Fruit fly (Drosophila melanogaster) whole organism, larva: ENCODE data around the gene CG7149.
A peak's percentile ranks its signal among the peaks of the same experiment; 100 is the strongest.

Source experiments
- noc ChIP-seq: fragments of 200-800 bp; sonication (Bioruptor generic); optimal IDR thresholded peaks from 3 replicates; lab custom pipeline; 2019; ENCODE audit warnings: missing biosample characterization, mild to moderate bottlenecking, missing genetic modification characterization, moderate library complexity

Gene CG7149

DNA sequence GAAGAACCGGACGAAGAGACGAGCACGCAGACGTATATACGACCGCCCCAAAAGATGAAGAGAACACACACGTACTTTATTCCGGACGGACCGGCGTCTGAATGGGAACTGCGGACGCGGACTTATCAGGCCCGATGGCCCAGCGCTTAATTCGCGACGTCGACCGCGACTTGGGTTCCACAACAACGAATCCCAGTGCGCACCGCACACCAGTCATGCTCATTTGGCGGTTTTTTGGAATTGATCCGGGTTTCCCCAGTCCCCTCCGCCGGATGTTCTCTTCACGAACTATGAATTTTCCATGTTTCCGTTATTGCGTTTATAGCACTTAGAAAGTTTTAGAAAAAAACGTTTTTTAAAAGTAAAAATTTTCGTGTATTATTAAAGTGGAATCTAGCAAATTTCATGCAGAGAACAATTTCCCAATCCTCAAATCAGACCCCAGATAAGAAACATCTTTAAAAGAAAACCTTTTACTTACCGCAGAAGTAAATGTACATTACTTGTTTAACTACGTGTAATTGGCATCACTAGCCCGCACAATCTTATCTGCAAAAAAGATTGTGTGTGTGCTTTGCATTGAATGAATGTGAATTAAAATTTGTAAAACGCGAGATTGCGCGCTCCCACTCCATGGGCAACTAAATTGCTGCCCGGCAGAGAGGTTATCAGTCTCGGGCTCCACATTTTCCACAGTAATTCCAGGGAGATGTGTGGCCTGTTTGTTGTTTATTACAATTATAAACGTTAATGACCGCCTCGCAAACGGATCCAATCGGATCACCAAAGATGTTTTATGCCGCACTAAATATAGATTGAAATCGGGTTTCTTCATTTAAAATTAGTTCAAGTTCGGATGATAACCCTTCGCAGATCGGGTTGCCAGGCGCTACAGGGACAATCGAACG is at the start of gene CG7149:
Gene CG7149, minus strand, starts transcription at position 110 of the 908 bp plus-strand sequence.
- TF ChIP-seq noc (tag; lab: Kevin White, UChicago) = peak; percentile 60

DNA sequence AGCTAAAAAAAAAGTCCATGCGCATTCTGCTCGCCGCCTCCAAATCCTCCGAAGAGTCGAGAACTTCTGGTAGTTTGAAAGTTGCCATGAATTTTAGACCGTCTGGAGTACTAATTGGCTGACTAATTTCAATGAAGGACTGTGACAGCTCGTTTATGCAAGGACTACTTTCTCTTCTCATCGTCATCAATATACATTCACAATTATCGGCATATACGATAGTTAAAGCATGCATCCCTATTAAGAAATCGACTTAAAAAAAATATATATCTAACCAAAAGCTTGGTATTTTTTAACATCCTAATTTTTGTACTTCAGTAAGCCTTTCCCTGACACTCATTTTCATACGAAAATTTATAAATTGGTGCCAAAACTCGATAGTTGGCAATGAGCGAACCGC is 49.8 kb upstream of the CG7149 start, which contains the start of gene CG14537:
Gene CG14537, plus strand, starts transcription at position 301 of the 400 bp plus-strand sequence.
- no peak for TF ChIP-seq noc (tag; lab: Kevin White, UChicago)

DNA sequence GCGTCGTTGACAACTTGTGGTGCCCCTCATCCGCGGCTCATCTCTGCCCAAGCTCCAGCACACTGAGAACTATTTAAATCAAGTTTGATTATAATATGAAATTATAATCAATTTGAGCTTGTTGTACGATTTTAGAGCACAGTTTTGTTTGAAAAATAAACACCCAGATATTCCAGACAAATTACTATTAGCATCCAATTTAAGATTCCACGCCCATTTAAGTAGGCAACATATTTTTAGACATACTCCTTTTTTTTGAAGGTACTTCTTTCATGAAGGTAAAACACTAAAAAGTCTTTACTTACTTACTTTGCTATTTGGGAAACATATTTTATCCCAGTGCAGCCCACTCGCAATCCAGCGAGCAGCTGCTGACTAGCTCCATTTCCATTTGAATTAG is 47.7 kb upstream of the CG7149 start:
- TF ChIP-seq noc (tag; lab: Kevin White, UChicago) = no peak

DNA sequence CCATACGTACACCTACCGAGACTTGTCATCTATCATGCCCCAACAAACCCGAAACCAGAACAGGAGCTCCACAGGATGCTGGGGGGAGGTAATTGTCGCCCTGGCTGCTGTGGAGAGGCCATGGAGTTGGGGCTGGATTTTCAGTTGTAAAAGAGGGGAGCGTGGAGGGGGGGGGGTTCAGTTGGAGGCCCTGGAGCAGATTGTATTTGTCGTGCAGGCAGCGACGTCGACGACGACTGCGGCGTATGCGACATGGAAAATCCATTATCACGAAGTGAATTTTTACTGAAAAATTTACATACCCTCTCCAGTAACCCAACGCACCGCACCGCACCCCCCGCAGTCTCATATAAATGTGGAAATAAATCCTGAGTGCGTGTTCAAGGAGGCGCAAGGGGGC is 43.3 kb upstream of the CG7149 start:
- no peak for TF ChIP-seq noc (tag; lab: Kevin White, UChicago)

DNA sequence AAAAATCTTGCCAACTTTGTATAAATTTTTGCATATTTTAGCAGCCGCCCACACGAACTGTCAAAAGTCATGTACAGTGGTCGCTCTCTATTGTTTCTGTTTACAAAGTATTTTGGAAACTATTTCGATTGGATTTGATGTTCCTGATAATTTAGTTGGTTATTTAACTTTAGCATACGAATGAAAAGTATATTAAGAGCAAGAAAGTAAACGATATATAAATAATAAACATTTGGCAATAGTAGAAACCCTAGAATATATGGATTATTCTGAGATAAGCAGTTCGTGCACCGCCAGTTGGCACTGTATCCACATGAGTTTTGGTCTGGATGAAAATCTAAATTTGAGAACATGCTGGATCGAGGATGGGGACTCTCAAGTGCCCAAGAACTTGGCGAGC is 42.9 kb upstream of the CG7149 start:
- TF ChIP-seq noc (tag; lab: Kevin White, UChicago) = no peak

DNA sequence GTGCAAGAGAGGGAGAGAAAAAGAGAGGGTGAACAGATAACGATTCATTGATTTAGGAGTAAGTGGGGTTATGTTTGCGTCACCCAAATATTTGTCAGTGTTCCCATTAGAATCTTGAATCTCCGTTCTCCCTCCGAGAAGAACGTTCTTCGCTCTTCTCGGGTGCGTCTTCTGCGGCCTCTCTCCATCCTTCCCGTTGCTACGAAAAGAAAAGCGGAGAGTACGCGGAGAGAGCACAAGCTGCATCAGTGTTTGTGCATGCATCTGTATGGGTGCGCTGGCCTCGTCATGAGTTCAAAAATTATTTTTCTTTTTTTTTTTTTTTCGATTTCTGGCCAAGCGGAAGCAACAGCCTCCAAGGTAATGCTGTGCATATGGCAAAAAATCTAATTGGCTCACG is 38.5 kb upstream of the CG7149 start:
- no peak for TF ChIP-seq noc (tag; lab: Kevin White, UChicago)

DNA sequence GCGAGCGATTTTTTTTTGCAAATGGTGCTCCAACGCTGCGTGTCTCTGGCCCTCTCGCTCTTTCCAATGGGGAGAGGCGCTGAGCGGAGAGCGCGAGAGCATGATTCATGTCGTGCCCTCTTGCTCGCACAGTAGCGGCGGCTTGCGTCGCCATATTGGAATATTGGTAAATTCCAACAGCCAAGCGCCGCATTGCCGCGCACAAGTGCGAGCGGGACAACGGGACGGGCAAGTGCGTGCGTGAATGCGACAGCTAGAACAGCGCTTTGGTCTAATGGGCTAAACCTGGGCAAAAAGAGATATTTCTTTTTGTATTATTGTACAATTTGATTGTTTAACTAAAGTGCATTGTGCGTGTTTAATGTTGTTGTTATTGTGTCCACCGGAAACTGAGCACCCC is 37.9 kb upstream of the CG7149 start:
- peak; percentile 0 for TF ChIP-seq noc (tag; lab: Kevin White, UChicago)

DNA sequence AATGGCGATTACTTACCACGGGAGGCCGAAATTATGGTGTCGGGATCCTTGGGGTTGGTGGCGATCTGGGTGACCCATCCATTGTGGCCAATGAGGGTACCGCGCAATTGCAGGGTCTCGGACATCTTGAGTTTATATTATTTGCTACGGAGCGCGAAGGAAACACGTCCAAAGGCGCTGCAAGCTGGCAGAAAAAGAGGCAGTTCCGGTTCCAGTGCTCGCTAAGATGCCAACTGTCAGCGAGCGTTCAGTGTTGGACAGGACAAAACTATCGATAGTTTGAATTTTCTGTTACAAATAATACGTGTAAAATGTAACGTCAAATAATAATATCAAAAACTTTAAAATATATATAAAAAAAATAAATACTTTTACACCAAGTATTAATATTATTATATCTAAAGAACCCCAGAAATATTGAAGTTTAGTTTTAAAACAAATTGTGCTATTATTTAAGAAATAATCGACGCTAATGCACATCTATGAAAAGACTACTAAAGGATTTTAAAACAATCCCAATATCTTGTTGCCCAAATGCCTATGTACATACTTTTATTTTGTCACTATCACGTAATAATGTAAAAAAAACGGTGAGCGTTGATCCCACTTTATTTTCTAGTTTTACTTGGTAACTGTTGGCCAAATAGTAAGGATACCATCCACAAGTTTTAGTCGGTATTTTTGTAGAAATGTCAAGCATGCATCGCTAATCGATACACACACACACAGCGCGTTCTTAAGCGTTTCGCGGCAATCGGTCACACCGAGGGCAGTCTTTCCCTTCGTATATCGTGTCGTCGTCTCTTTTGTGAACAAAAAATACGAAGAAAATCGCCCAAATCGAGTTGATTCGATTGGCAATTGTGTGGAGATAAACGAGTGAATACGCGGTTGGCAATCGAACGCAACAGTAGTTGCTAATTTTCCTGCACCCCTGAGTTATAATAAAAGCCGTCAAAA is 37.0 kb upstream of the CG7149 start, which contains the start of the genes Rack1 and mts:
Gene Rack1, minus strand, starts transcription at position 271 of the 960 bp plus-strand sequence.
Gene mts, plus strand, starts transcription at position 606 of the 960 bp plus-strand sequence.
- peak; percentile 61 for TF ChIP-seq noc (tag; lab: Kevin White, UChicago)

DNA sequence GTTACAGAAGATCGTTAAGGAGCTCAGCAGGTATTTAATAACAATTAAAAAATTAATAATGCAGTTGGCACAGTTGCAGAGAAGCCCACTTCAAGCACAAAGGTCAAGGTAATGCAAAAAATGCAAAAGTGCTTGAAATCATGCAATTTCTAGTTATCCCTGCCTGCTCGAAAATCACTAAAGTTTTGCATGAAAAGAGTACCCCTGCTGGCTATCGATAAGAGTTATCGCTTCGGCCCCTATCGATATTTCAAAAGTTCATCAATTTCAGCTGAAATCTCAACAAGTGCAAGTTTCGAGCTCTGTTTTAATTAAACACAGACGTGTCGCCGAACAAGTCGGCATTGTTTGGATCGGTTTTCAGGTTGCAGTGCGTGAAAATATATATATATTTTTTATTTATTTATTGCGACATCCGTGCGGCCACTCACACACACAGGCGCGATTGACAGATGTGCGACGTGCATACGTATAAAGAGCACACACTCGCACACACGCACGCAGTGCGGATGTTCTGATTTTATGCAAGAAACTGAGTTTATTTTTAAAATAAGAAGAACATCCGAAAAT is 31.0 kb upstream of the CG7149 start:
- TF ChIP-seq noc (tag; lab: Kevin White, UChicago) = peak; percentile 19

DNA sequence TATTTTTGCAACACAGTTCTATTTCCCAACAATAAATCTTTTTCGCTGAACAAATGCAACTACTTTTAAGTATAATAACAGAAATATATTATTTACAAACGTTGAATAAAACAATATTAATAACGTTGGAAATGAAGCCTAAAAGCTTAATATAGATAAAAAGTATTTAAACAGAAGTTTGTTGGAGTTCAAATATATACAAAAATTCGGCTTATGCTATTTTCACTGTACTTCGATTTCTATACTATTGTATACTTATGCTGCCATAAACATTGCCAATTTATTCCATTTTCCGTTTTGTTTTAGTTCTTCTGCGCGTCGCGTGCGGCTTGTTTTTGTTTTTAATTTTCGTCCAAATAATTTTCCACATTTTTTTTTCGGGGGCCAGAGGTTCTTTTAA is 30.5 kb upstream of the CG7149 start, which contains the start of gene CG7115:
Gene CG7115, plus strand, starts transcription at position 301 of the 400 bp plus-strand sequence.
- no peak for TF ChIP-seq noc (tag; lab: Kevin White, UChicago)

DNA sequence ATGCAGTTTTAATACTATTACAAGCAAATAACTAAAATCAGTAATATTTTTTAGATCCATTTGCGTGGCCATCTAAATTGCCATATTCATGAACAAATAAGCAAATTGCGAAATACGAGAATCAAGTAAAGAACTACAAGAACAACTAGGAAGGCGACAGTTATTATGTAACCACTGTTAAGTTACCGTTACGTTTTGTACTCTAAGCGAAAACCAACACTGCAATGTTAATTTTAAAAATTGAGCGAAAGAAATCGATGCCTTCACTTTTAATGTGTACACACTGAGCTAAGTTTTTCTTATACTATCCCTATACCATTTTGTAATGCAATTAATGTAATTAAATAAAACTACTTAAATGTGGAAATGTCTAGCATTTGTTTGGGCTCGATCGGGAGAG is 30.1 kb upstream of the CG7149 start:
- no peak for TF ChIP-seq noc (tag; lab: Kevin White, UChicago)

DNA sequence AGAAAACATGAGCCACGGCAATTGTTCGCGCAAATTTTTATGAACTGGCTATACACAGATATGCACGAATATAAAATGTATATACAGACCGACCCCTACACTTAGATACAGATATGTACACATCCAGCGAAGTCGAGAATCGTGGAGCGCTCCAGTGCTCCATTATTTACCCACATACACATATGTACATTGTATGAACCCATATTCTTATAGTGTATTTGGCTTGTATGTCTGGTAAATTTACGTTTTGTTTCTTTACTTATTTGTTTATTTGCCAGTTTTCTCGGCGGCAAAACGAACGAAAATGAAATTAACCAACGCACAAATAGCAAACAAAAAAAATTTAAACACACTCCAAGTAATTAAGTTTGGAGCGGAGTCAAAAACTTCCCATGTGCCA is 23.0 kb upstream of the CG7149 start:
- no peak for TF ChIP-seq noc (tag; lab: Kevin White, UChicago)

DNA sequence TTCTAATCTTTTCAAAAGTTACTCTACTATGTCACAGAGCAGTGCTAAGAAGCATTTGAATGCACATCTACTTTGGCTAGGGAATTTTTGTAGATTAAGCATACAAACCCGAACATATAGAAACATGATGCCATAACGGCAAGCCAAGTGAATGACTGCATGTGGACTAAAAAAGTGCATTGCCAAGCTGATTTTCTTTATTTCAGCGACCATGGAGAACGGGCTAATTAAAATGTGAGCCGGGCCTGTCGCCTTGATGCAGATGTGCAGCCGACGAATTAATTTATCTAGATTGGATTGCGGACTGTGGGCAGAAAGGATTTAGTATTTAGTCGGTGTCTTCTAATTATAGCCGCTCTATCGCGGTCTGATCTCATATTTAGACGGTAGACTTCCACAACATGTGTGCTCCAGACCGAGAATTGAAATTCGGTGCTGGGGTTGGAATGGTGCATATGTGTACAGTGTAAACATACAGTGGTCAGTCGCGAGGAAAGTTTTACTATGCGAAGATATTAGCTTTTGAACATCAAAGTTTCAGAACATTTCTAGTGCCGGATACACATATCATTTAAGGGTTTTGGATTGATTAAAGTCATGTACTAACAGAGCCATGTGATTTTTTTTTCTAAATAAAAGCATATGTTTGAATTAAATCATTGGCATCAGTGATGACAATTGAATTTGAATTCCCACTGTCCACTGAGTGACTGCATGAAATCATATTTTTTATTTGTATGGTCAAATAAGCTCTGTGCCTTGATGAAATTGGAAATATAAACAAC is 22.4 kb upstream of the CG7149 start:
- TF ChIP-seq noc (tag; lab: Kevin White, UChicago) = no peak

DNA sequence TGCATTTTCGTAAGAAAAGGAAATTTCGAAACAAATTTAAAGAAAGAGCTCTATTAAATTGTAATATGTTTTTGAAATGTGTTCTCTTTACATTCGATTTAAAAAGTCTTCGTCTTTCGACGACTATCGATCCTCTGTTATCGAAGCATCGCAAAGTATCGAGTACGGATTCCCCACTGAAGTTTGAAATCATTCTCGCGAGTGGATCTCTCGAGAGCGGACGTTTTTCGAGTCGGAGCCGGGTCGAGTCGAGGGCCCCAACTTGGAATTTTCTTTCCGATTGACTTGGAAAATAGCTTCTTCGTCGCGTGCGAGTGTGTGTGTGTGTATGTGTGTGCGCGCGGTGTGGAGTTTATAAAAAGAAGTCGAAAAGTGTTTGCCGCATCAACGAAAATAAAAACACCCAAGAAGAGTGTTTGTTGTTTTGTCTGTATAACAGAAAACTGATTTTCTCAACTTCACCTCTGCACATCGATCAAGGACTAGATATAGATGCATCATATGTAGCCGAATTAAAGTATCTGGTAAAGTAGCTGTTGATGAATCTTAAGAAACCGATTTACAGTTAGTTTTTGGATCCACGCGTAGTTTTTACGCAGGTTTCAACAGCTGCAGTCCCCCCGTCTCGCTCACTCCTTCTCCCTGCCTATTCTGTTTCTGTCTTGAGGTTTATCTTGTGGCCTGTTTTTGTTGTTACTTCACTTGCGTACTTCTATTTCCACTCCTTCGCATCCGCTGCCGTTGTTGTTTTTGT is 21.1 kb upstream of the CG7149 start, which contains the start of gene LanB1:
Gene LanB1, plus strand, starts transcription at position 190 of the 754 bp plus-strand sequence.
- no peak for TF ChIP-seq noc (tag; lab: Kevin White, UChicago)
